Worm (Caenorhabditis elegans): ENCODE data around the gene delm-1.

delm-1 gene

ce11 chrIV:9135377-9135776 is at the start of gene delm-1:
Gene delm-1 (minus strand): TSS chrIV:9135477.
- TF ChIP-seq med-1 (GFP tag; optimal IDR thresholded peaks at IDR 0.05; ENCODE audit: insufficient read depth), result no peak
- TF ChIP-seq ref-1 (GFP tag; conservative IDR thresholded peaks at IDR 0.05), result no peak
- no peak for TF ChIP-seq cog-1 (tag; optimal IDR thresholded peaks at IDR 0.05)
- TF ChIP-seq tab-1 (GFP tag; IDR thresholded peaks at IDR 0.05), result no peak
- no peak for TF ChIP-seq flt-1 (GFP tag; IDR thresholded peaks at IDR 0.05)
- TF ChIP-seq ztf-23 (GFP tag; IDR thresholded peaks at IDR 0.05), result no peak
- no peak for TF ChIP-seq ztf-29 (GFP tag; IDR thresholded peaks at IDR 0.05)
- no peak for TF ChIP-seq T22C8.4 (GFP tag; IDR thresholded peaks at IDR 0.05)
- no peak for TF ChIP-seq klf-2 (GFP tag; conservative IDR thresholded peaks at IDR 0.05)

- TF ChIP-seq tab-1 (GFP tag; IDR thresholded peaks at IDR 0.05), result no peak
- TF ChIP-seq klf-2 (GFP tag; conservative IDR thresholded peaks at IDR 0.05), result no peak
- TF ChIP-seq med-1 (GFP tag; optimal IDR thresholded peaks at IDR 0.05; ENCODE audit: insufficient read depth), result no peak
- TF ChIP-seq flt-1 (GFP tag; IDR thresholded peaks at IDR 0.05), result no peak
- no peak for TF ChIP-seq ref-1 (GFP tag; conservative IDR thresholded peaks at IDR 0.05)
- no peak for TF ChIP-seq cog-1 (tag; optimal IDR thresholded peaks at IDR 0.05)
- no peak for TF ChIP-seq ztf-23 (GFP tag; IDR thresholded peaks at IDR 0.05)
- no peak for TF ChIP-seq T22C8.4 (GFP tag; IDR thresholded peaks at IDR 0.05)
- TF ChIP-seq ztf-29 (GFP tag; IDR thresholded peaks at IDR 0.05), result no peak
Measured at ce11 chrIV:9184547-9184946, 49.3 kb upstream of the delm-1 start, which contains the start of gene C07C7.1. Gene C07C7.1 (plus strand): TSS chrIV:9184847.

- TF ChIP-seq med-1 (GFP tag; optimal IDR thresholded peaks at IDR 0.05; ENCODE audit: insufficient read depth) (no peak), ref-1 (GFP tag; conservative IDR thresholded peaks at IDR 0.05) (no peak), cog-1 (tag; optimal IDR thresholded peaks at IDR 0.05) (no peak), T22C8.4 (GFP tag; IDR thresholded peaks at IDR 0.05) (no peak), flt-1 (GFP tag; IDR thresholded peaks at IDR 0.05) (no peak), tab-1 (GFP tag; IDR thresholded peaks at IDR 0.05) (no peak), klf-2 (GFP tag; conservative IDR thresholded peaks at IDR 0.05) (no peak), ztf-23 (GFP tag; IDR thresholded peaks at IDR 0.05) (no peak), ztf-29 (GFP tag; IDR thresholded peaks at IDR 0.05) (no peak)
Measured at ce11 chrIV:9169764-9170163, 34.5 kb upstream of the delm-1 start.

- TF ChIP-seq flt-1 (GFP tag; IDR thresholded peaks at IDR 0.05), result no peak
- no peak for TF ChIP-seq tab-1 (GFP tag; IDR thresholded peaks at IDR 0.05)
- TF ChIP-seq T22C8.4 (GFP tag; IDR thresholded peaks at IDR 0.05), result no peak
- TF ChIP-seq cog-1 (tag; optimal IDR thresholded peaks at IDR 0.05), result no peak
- TF ChIP-seq ztf-23 (GFP tag; IDR thresholded peaks at IDR 0.05), result no peak
- TF ChIP-seq klf-2 (GFP tag; conservative IDR thresholded peaks at IDR 0.05), result no peak
- TF ChIP-seq ref-1 (GFP tag; conservative IDR thresholded peaks at IDR 0.05), result no peak
- TF ChIP-seq med-1 (GFP tag; optimal IDR thresholded peaks at IDR 0.05; ENCODE audit: insufficient read depth), result no peak
- TF ChIP-seq ztf-29 (GFP tag; IDR thresholded peaks at IDR 0.05), result no peak
Measured at ce11 chrIV:9165681-9166080, 30.4 kb upstream of the delm-1 start, which contains the start of gene C07C7.3. Gene C07C7.3 (plus strand): TSS chrIV:9166051.

ce11 chrIV:9165027-9165426 is 29.8 kb upstream of the delm-1 start, which contains the start of gene pcp-2:
Gene pcp-2 (minus strand): TSS chrIV:9165127.
- TF ChIP-seq klf-2 (GFP tag; conservative IDR thresholded peaks at IDR 0.05) (no peak), cog-1 (tag; optimal IDR thresholded peaks at IDR 0.05) (no peak), ztf-29 (GFP tag; IDR thresholded peaks at IDR 0.05) (no peak), ztf-23 (GFP tag; IDR thresholded peaks at IDR 0.05) (no peak)

- TF ChIP-seq ztf-29 (GFP tag; IDR thresholded peaks at IDR 0.05), result no peak
- no peak for TF ChIP-seq T22C8.4 (GFP tag; IDR thresholded peaks at IDR 0.05)
Measured at ce11 chrIV:9159863-9160262, 24.6 kb upstream of the delm-1 start.

- TF ChIP-seq med-1 (GFP tag; optimal IDR thresholded peaks at IDR 0.05; ENCODE audit: insufficient read depth) (no peak), klf-2 (GFP tag; conservative IDR thresholded peaks at IDR 0.05) (no peak), ztf-23 (GFP tag; IDR thresholded peaks at IDR 0.05) (no peak), tab-1 (GFP tag; IDR thresholded peaks at IDR 0.05) (no peak), T22C8.4 (GFP tag; IDR thresholded peaks at IDR 0.05) (no peak), ref-1 (GFP tag; conservative IDR thresholded peaks at IDR 0.05) (no peak), cog-1 (tag; optimal IDR thresholded peaks at IDR 0.05) (no peak), ztf-29 (GFP tag; IDR thresholded peaks at IDR 0.05) (no peak), flt-1 (GFP tag; IDR thresholded peaks at IDR 0.05) (no peak)
Measured at ce11 chrIV:9158969-9159800, 23.9 kb upstream of the delm-1 start, which contains the start of gene pcp-3. Gene pcp-3 (minus strand): TSS chrIV:9159019.

ce11 chrIV:9154263-9154662 is 19.0 kb upstream of the delm-1 start, which contains the start of gene F23B2.10:
Gene F23B2.10 (minus strand): TSS chrIV:9154363.
- no peak for TF ChIP-seq tab-1 (GFP tag; IDR thresholded peaks at IDR 0.05)
- no peak for TF ChIP-seq ztf-29 (GFP tag; IDR thresholded peaks at IDR 0.05)
- TF ChIP-seq ref-1 (GFP tag; conservative IDR thresholded peaks at IDR 0.05), result no peak
- TF ChIP-seq T22C8.4 (GFP tag; IDR thresholded peaks at IDR 0.05), result no peak
- no peak for TF ChIP-seq cog-1 (tag; optimal IDR thresholded peaks at IDR 0.05)
- TF ChIP-seq ztf-23 (GFP tag; IDR thresholded peaks at IDR 0.05), result no peak
- TF ChIP-seq klf-2 (GFP tag; conservative IDR thresholded peaks at IDR 0.05), result no peak
- no peak for TF ChIP-seq med-1 (GFP tag; optimal IDR thresholded peaks at IDR 0.05; ENCODE audit: insufficient read depth)
- TF ChIP-seq flt-1 (GFP tag; IDR thresholded peaks at IDR 0.05), result no peak

- no peak for TF ChIP-seq T22C8.4 (GFP tag; IDR thresholded peaks at IDR 0.05)
- no peak for TF ChIP-seq flt-1 (GFP tag; IDR thresholded peaks at IDR 0.05)
- TF ChIP-seq ztf-23 (GFP tag; IDR thresholded peaks at IDR 0.05), result no peak
- TF ChIP-seq ztf-29 (GFP tag; IDR thresholded peaks at IDR 0.05), result no peak
- TF ChIP-seq med-1 (GFP tag; optimal IDR thresholded peaks at IDR 0.05; ENCODE audit: insufficient read depth), result no peak
Measured at ce11 chrIV:9150175-9150574, 14.9 kb upstream of the delm-1 start, which contains the start of gene F23B2.7. Gene F23B2.7 (plus strand): TSS chrIV:9150475.
